Fruit fly (Drosophila melanogaster) whole organism: ENCODE results near the gene Muc68Ca.

Source experiments
- CG8478 ChIP-seq: fragments of >200 bp; optimal IDR thresholded peaks from 2 replicates; lab custom pipeline; 2018; ENCODE audit warnings: inconsistent platforms
- Dll ChIP-seq: fragments of >200 bp; optimal IDR thresholded peaks from 2 replicates; lab custom pipeline; 2017
- EcR ChIP-seq, 2 experiments: fragments of >200 bp; optimal IDR thresholded peaks; 2 replicates each; lab custom pipeline; 2017; ENCODE audit warnings: missing biosample characterization in 2 of 2, missing genetic modification characterization in 2 of 2, missing genetic modification reagents in 2 of 2
- pan ChIP-seq: fragments of >200 bp; optimal IDR thresholded peaks from 2 replicates; lab custom pipeline; 2017
- psq ChIP-seq: fragments of >200 bp; optimal IDR thresholded peaks from 2 replicates; lab custom pipeline; 2017
- usp ChIP-seq: fragments of >200 bp; optimal IDR thresholded peaks from 2 replicates; lab custom pipeline; 2017; ENCODE audit warnings: missing biosample characterization, missing genetic modification characterization, mixed read lengths

DNA sequence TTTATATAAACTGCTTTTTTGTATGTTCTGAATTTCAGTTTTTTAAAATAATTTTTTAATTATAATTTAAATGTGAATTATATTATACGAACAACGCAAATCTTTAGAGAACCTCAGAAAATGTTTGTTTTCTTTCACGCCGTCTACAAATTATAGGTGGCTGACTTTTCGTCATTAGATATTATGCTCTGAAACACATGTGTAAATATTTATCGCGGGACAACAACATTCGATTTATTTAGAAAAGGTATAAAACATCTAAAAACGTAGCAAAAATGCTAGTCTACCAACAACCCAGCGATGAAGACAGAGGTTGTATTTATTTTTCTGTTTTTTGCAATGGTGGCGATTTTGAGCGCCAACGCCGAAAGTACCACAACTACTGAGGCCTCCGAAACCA lies 10.1 kb downstream of the Muc68Ca start, which contains the start of gene CG42832:
- TF ChIP-seq pan = no peak
- no peak for TF ChIP-seq Dll (lab: Kevin White, UChicago)
- no peak for TF ChIP-seq EcR (GFP tag; optimal IDR thresholded peaks at IDR 0.05; lab: Kevin White, UChicago)
- TF ChIP-seq usp (GFP tag; lab: Kevin White, UChicago) = no peak
- no peak for TF ChIP-seq psq (lab: Kevin White, UChicago)
- TF ChIP-seq CG8478 (lab: Kevin White, UChicago) = no peak
